Fruit fly (Drosophila melanogaster) whole organism: ENCODE measurements around the gene lute.

Experiments used
- CG8478 ChIP-seq: fragments of >200 bp; optimal IDR thresholded peaks from 2 replicates; lab custom pipeline; 2018; ENCODE audit warnings: inconsistent platforms
- EcR ChIP-seq, 2 experiments: fragments of >200 bp; optimal IDR thresholded peaks; 2 replicates each; lab custom pipeline; 2017; ENCODE audit warnings: missing biosample characterization in 2 of 2, missing genetic modification characterization in 2 of 2, missing genetic modification reagents in 2 of 2
- pan ChIP-seq: fragments of >200 bp; optimal IDR thresholded peaks from 2 replicates; lab custom pipeline; 2017
- psq ChIP-seq: fragments of >200 bp; optimal IDR thresholded peaks from 2 replicates; lab custom pipeline; 2017
- usp ChIP-seq: fragments of >200 bp; optimal IDR thresholded peaks from 2 replicates; lab custom pipeline; 2017; ENCODE audit warnings: missing biosample characterization, missing genetic modification characterization, mixed read lengths

DNA sequence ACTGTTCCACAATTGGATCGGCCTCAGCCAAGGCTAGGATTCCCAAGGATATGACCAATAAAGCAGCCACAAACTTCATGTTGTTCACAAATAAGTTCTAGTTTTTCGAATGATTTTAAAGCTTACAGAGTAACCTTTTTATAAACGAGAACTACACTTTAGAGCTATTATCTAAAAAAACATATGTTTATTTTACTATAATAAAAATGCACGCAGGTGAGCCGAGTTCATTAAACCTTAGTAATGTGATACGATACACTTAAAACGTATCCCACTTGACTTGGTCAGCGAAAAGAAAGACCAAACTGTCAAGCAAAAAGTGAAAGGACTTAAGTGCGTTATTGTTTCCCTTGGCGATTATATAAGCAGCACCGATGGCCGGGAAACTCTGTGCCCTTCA is 54.6 kb downstream of the lute start, which contains the start of gene CG44090:
- TF ChIP-seq psq (lab: Kevin White, UChicago): no peak
- TF ChIP-seq usp (GFP tag; lab: Kevin White, UChicago): no peak
- no peak for TF ChIP-seq pan
- no peak for TF ChIP-seq CG8478
- TF ChIP-seq EcR (GFP tag; optimal IDR thresholded peaks at IDR 0.05; lab: Kevin White, UChicago): no peak
